Worm (Caenorhabditis elegans): ENCODE measurements around the gene Y43C5A.7.

Y43C5A.7 gene

DNA sequence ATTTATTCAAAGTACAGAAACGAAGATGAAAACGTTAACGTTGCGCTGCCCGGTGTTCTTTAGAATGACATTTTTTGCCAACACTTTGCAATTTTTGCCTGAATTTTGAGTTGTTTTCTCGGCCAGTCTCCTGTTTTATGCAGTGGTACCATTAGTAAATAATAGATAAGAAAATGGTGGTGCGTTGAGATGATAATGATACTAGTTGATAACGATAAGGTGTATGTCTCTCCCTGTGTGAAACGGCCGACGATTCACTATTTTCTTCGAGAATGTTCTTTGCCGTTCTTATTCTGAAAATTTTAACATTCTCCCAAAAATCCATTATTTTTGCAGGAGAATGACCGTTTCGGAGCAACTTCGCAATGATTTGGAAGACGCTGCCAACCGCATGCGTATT is 33.8 kb upstream of the Y43C5A.7 start, which contains the start of gene tkt-1:
TSS of gene tkt-1 (plus strand) at position 337 of the 400 bp plus-strand sequence.
- peak; percentile 4 for TF ChIP-seq nhr-71 (tag; optimal IDR thresholded peaks at IDR 0.05)
- peak in 1 of 2 experiments; percentile 28 for TF ChIP-seq lin-35 (GFP tag; optimal IDR thresholded peaks at IDR 0.05)
- TF ChIP-seq pqm-1 (tag; optimal IDR thresholded peaks at IDR 0.05) = peak; percentile 48
- TF ChIP-seq snpc-4 (tag; optimal IDR thresholded peaks at IDR 0.05) = no peak
- no peak for TF ChIP-seq sptf-1 (tag; optimal IDR thresholded peaks at IDR 0.05)
- no peak for TF ChIP-seq C04F5.9 (tag; optimal IDR thresholded peaks at IDR 0.05)
- peak; percentile 67 for TF ChIP-seq elt-2 (tag; optimal IDR thresholded peaks at IDR 0.05)
- peak in 5 of 6 experiments; percentile 56 to 81 (median 68) for TF ChIP-seq elt-3 (tag; optimal IDR thresholded peaks at IDR 0.05)
- peak; percentile 10 for TF ChIP-seq snu-23 (GFP tag; optimal IDR thresholded peaks at IDR 0.05)
- no peak for TF ChIP-seq grh-1 (GFP tag; IDR thresholded peaks at IDR 0.05)
- no peak for TF ChIP-seq egl-27 (tag; optimal IDR thresholded peaks at IDR 0.05)
- TF ChIP-seq swsn-7 (tag; optimal IDR thresholded peaks at IDR 0.05) = no peak
- TF ChIP-seq dpl-1 (GFP tag; optimal IDR thresholded peaks at IDR 0.05) = peak in 1 of 3 experiments; percentile 17
- TF ChIP-seq vab-15 (tag; optimal IDR thresholded peaks at IDR 0.05) = no peak
- no peak for TF ChIP-seq unc-98 (GFP tag; IDR thresholded peaks at IDR 0.05)
- no peak for TF ChIP-seq nhr-90 (tag; optimal IDR thresholded peaks at IDR 0.05; ENCODE audit: poor library complexity)
- TF ChIP-seq nhr-77 (tag; optimal IDR thresholded peaks at IDR 0.05) = no peak
- TF ChIP-seq unc-130 (tag; optimal IDR thresholded peaks at IDR 0.05) = peak; percentile 15
- no peak for TF ChIP-seq zip-4 (GFP tag; optimal IDR thresholded peaks at IDR 0.05)
- TF ChIP-seq pag-3 (tag; optimal IDR thresholded peaks at IDR 0.05; ENCODE audit: borderline replicate concordance, insufficient read depth) = no peak
- TF ChIP-seq zag-1 (tag; optimal IDR thresholded peaks at IDR 0.05) = no peak

DNA sequence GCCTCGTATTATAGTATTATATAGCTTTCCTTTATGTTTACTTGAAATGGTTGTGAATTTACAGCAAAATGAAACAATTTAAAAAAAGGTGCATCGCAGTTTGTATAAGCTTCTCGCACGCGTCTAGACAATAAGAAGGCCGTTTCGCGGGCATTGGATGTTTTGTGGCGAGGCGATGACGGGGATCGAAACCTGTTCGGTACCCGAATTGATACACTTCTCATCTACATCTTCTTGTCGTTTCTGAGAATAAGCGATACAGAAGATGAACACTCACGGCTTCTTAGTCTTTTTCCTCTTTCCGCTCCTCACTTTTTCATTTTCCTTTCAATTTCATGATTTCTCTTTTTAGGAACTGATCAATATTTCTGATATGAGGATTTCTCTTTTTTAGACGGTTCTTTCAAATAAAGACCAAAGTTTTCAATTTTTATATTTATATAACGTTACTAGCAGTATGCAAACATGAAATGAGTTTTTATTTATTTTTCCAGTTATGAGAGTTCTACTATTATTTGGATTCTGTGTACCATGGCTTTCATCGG is 31.3 kb upstream of the Y43C5A.7 start, which contains the start of gene F01G10.10:
TSS of gene F01G10.10 (plus strand) at position 495 of the 545 bp plus-strand sequence.
- TF ChIP-seq sptf-1 (tag; optimal IDR thresholded peaks at IDR 0.05) = no peak
- peak; percentile 37 for TF ChIP-seq nhr-90 (tag; optimal IDR thresholded peaks at IDR 0.05; ENCODE audit: poor library complexity)
- TF ChIP-seq lin-35 (GFP tag; optimal IDR thresholded peaks at IDR 0.05) = peak in 1 of 2 experiments; percentile 25
- TF ChIP-seq pqm-1 (tag; optimal IDR thresholded peaks at IDR 0.05) = no peak
- no peak for TF ChIP-seq snu-23 (GFP tag; optimal IDR thresholded peaks at IDR 0.05)
- TF ChIP-seq nhr-20 (tag; optimal IDR thresholded peaks at IDR 0.05) = no peak
- TF ChIP-seq fkh-8 (tag; optimal IDR thresholded peaks at IDR 0.05) = no peak
- TF ChIP-seq snpc-4 (tag; optimal IDR thresholded peaks at IDR 0.05) = no peak
- no peak for TF ChIP-seq unc-130 (tag; optimal IDR thresholded peaks at IDR 0.05)
- TF ChIP-seq unc-62 (GFP tag; optimal IDR thresholded peaks at IDR 0.05) = no peak
- no peak for TF ChIP-seq ztf-11 (tag; optimal IDR thresholded peaks at IDR 0.05)
- no peak for TF ChIP-seq hpl-2 (GFP tag; optimal IDR thresholded peaks at IDR 0.05)
- TF ChIP-seq blmp-1 (tag; optimal IDR thresholded peaks at IDR 0.05) = peak; percentile 89
- peak; percentile 39 for TF ChIP-seq elt-2 (tag; optimal IDR thresholded peaks at IDR 0.05)
- TF ChIP-seq hlh-4 (tag; optimal IDR thresholded peaks at IDR 0.05) = no peak
- TF ChIP-seq dpl-1 (GFP tag; optimal IDR thresholded peaks at IDR 0.05) = no peak
- TF ChIP-seq aly-2 (tag; optimal IDR thresholded peaks at IDR 0.05) = peak; percentile 54
- no peak for TF ChIP-seq nhr-76 (tag; optimal IDR thresholded peaks at IDR 0.05)
- TF ChIP-seq skn-1 (tag; optimal IDR thresholded peaks at IDR 0.05) = no peak
- TF ChIP-seq grh-1 (GFP tag; IDR thresholded peaks at IDR 0.05) = no peak
- no peak for TF ChIP-seq ama-1 (optimal IDR thresholded peaks at IDR 0.05)

DNA sequence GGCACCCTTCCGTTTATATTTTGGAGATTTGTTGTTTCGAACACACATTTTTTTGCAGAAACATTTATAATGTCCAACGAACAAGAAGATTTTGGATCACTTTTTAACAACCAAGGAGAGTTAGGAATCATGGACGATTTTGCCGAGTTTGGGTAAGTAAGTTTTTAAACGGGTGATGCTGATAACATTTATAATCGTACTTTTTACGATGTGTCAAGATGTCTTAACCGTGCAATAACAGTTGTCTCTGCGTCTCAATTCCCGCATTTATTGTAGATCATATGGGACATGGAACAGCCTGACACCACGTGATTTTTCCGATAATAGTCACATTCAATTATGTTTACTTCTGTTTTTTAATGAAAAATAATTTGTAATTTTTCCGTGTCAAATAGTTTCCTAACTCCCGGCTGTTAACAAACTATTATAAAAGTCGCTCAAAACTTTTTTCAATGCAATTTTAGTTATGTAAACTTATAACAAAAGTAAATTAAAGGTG is 26.4 kb upstream of the Y43C5A.7 start, which contains the start of gene daf-14:
TSS of gene daf-14 (plus strand) at position 51 of the 499 bp plus-strand sequence.
- TF ChIP-seq lin-35 (GFP tag; optimal IDR thresholded peaks at IDR 0.05) (peak; percentile 30 to 84), nhr-20 (tag; optimal IDR thresholded peaks at IDR 0.05) (peak; percentile 34), lin-14 (GFP tag; optimal IDR thresholded peaks at IDR 0.05) (peak; percentile 53), alr-1 (tag; optimal IDR thresholded peaks at IDR 0.05; ENCODE audit: borderline replicate concordance) (no peak), mdl-1 (tag; optimal IDR thresholded peaks at IDR 0.05) (peak in 1 of 2 experiments; percentile 9), swsn-7 (tag; optimal IDR thresholded peaks at IDR 0.05) (no peak), efl-1 (optimal IDR thresholded peaks at IDR 0.05) (no peak), efl-1 (GFP tag; optimal IDR thresholded peaks at IDR 0.05 in 1 of 2) (peak in 1 of 2 experiments; percentile 72), nhr-19 (GFP tag; conservative IDR thresholded peaks at IDR 0.05) (peak; percentile 49), dpl-1 (GFP tag; optimal IDR thresholded peaks at IDR 0.05) (peak; percentile 8 to 55 (median 31)), mep-1 (tag; optimal IDR thresholded peaks at IDR 0.05) (peak; percentile 22), snu-23 (GFP tag; optimal IDR thresholded peaks at IDR 0.05) (peak; percentile 31), nhr-47 (tag; optimal IDR thresholded peaks at IDR 0.05) (peak; percentile 25), nhr-85 (tag) (peak; percentile 81), tbx-2 (tag; optimal IDR thresholded peaks at IDR 0.05) (peak; percentile 3), nhr-90 (tag; optimal IDR thresholded peaks at IDR 0.05; ENCODE audit: poor library complexity) (peak; percentile 50), elt-3 (tag; optimal IDR thresholded peaks at IDR 0.05) (peak in 2 of 6 experiments; percentile 4 to 36), nhr-71 (tag; optimal IDR thresholded peaks at IDR 0.05) (peak; percentile 66), pqm-1 (tag; optimal IDR thresholded peaks at IDR 0.05) (no peak), egl-27 (tag; optimal IDR thresholded peaks at IDR 0.05) (no peak), pag-3 (tag; optimal IDR thresholded peaks at IDR 0.05; ENCODE audit: borderline replicate concordance, insufficient read depth) (no peak), fos-1 (tag; optimal IDR thresholded peaks at IDR 0.05) (no peak), lsy-2 (tag; optimal IDR thresholded peaks at IDR 0.05) (peak in 1 of 2 experiments; percentile 0), elt-2 (tag; optimal IDR thresholded peaks at IDR 0.05) (peak; percentile 22), blmp-1 (tag; optimal IDR thresholded peaks at IDR 0.05) (peak; percentile 19)
